Worm (Caenorhabditis elegans): ENCODE results near the gene mfsd-11.

mfsd-11 gene

ce11 chrX:12158641-12159040 is 4.7 kb upstream of the mfsd-11 start:
- TF ChIP-seq unc-55 (GFP tag; optimal IDR thresholded peaks at IDR 0.05), result peak; percentile 22
- peak; percentile 0 for TF ChIP-seq ceh-18 (tag; optimal IDR thresholded peaks at IDR 0.05)
- no peak for TF ChIP-seq tbx-2 (tag; optimal IDR thresholded peaks at IDR 0.05)
- no peak for TF ChIP-seq lim-6 (tag; optimal IDR thresholded peaks at IDR 0.05)
- TF ChIP-seq pqm-1 (tag; optimal IDR thresholded peaks at IDR 0.05), result no peak
- TF ChIP-seq madf-2 (tag; optimal IDR thresholded peaks at IDR 0.05), result no peak
- TF ChIP-seq rnt-1 (tag; optimal IDR thresholded peaks at IDR 0.05), result peak; percentile 4
- TF ChIP-seq pag-3 (tag; optimal IDR thresholded peaks at IDR 0.05; ENCODE audit: borderline replicate concordance), result no peak
- no peak for TF ChIP-seq ama-1 (optimal IDR thresholded peaks at IDR 0.05)

- TF ChIP-seq K09A11.1 (tag; optimal IDR thresholded peaks at IDR 0.05; ENCODE audit: insufficient read depth) (no peak), ceh-14 (tag; optimal IDR thresholded peaks at IDR 0.05) (peak; percentile 6), unc-3 (GFP tag; conservative IDR thresholded peaks at IDR 0.05) (no peak), unc-3 (tag; optimal IDR thresholded peaks at IDR 0.05) (no peak), nhr-11 (tag; optimal IDR thresholded peaks at IDR 0.05) (no peak), ceh-45 (GFP tag; IDR thresholded peaks at IDR 0.05) (no peak), odd-2 (tag; optimal IDR thresholded peaks at IDR 0.05) (no peak), ceh-9 (tag; optimal IDR thresholded peaks at IDR 0.05) (no peak), syd-9 (tag; optimal IDR thresholded peaks at IDR 0.05) (no peak)
Measured at ce11 chrX:12149638-12150137, 4.2 kb downstream of the mfsd-11 start, which contains the start of gene znf-474. TSS of gene znf-474 (plus strand) at chrX:12149924.

ce11 chrX:12146453-12147085 is 7.3 kb downstream of the mfsd-11 start, which contains the start of gene pycr-1:
TSS of gene pycr-1 (plus strand) at chrX:12146832.
- TF ChIP-seq elt-2 (tag; optimal IDR thresholded peaks at IDR 0.05), result peak; percentile 73
- no peak for TF ChIP-seq ceh-48 (tag; optimal IDR thresholded peaks at IDR 0.05)

- TF ChIP-seq ceh-19 (GFP tag; optimal IDR thresholded peaks at IDR 0.05) (no peak), odd-2 (tag; optimal IDR thresholded peaks at IDR 0.05) (no peak), pros-1 (tag; optimal IDR thresholded peaks at IDR 0.05) (no peak), mec-3 (tag; optimal IDR thresholded peaks at IDR 0.05; ENCODE audit: borderline replicate concordance) (no peak), nhr-232 (tag; optimal IDR thresholded peaks at IDR 0.05) (no peak), fkh-10 (GFP tag; optimal IDR thresholded peaks at IDR 0.05) (no peak), pha-4 (tag; optimal IDR thresholded peaks at IDR 0.05) (no peak), gmeb-2 (tag; optimal IDR thresholded peaks at IDR 0.05) (no peak), lim-6 (tag; optimal IDR thresholded peaks at IDR 0.05) (no peak), elt-2 (tag; optimal IDR thresholded peaks at IDR 0.05) (no peak), rnt-1 (tag; optimal IDR thresholded peaks at IDR 0.05) (no peak)
Measured at ce11 chrX:12145919-12146318, 8.0 kb downstream of the mfsd-11 start.

- TF ChIP-seq syd-9 (tag; optimal IDR thresholded peaks at IDR 0.05) (no peak), hlh-13 (GFP tag; optimal IDR thresholded peaks at IDR 0.05) (no peak), eyg-1 (tag; optimal IDR thresholded peaks at IDR 0.05) (no peak), ref-2 (tag; optimal IDR thresholded peaks at IDR 0.05) (no peak), lin-11 (tag; optimal IDR thresholded peaks at IDR 0.05) (no peak), ahr-1 (tag; optimal IDR thresholded peaks at IDR 0.05) (no peak), ttx-3 (tag; optimal IDR thresholded peaks at IDR 0.05) (no peak), C38D4.7 (GFP tag; optimal IDR thresholded peaks at IDR 0.05) (no peak), ceh-9 (tag; optimal IDR thresholded peaks at IDR 0.05) (no peak)
Measured at ce11 chrX:12143693-12144092, 10.2 kb downstream of the mfsd-11 start, which contains the start of gene M153.5. TSS of gene M153.5 (plus strand) at chrX:12143993.

Data from whole organism, late embryonic.